Fruit fly (Drosophila melanogaster): Measurements from ENCODE around the gene CG14204.

The CG14204 gene

dm6 chrX:19597684-19598363 is 14.4 kb downstream of the CG14204 start, which contains the start of gene RpS10b (continued):
- TF ChIP-seq CrebB (tag; optimal IDR thresholded peaks at IDR 0.05) (peak; percentile 94), luna (GFP tag; optimal IDR thresholded peaks at IDR 0.05) (peak; percentile 47), Gsc (GFP tag; IDR thresholded peaks at IDR 0.05) (no peak), Hmr (GFP tag; optimal IDR thresholded peaks at IDR 0.05) (peak; percentile 97), CG9817 (tag; optimal IDR thresholded peaks at IDR 0.05) (peak; percentile 77), CG11723 (GFP tag; optimal IDR thresholded peaks at IDR 0.05) (peak; percentile 93), Hr3 (GFP tag; optimal IDR thresholded peaks at IDR 0.05) (peak; percentile 63), pfk (GFP tag; optimal IDR thresholded peaks at IDR 0.05) (peak; percentile 81), Asciz (GFP tag; optimal IDR thresholded peaks at IDR 0.05) (peak; percentile 94), ci (GFP tag; IDR thresholded peaks at IDR 0.05) (peak; percentile 96), Optix (GFP tag; IDR thresholded peaks at IDR 0.05) (peak; percentile 78), Side (GFP tag; optimal IDR thresholded peaks at IDR 0.05) (peak; percentile 78), Dbx (GFP tag; IDR thresholded peaks at IDR 0.05) (peak; percentile 81), hb (GFP tag; IDR thresholded peaks at IDR 0.05; ENCODE audit: partially characterized antibody) (peak; percentile 93), vvl (GFP tag; IDR thresholded peaks at IDR 0.05) (peak; percentile 76), CG10274 (GFP tag; optimal IDR thresholded peaks at IDR 0.05) (peak; percentile 89), CG14860 (GFP tag; IDR thresholded peaks at IDR 0.05; ENCODE audit: partially characterized antibody) (peak; percentile 97), dmrt11E (tag; optimal IDR thresholded peaks at IDR 0.05) (peak; percentile 85), CG12071 (GFP tag; optimal IDR thresholded peaks at IDR 0.05) (peak; percentile 94), CG34376 (GFP tag; optimal IDR thresholded peaks at IDR 0.05) (peak; percentile 99), CHES-1-like (GFP tag; optimal IDR thresholded peaks at IDR 0.05) (peak; percentile 94), Sry-β (GFP tag; optimal IDR thresholded peaks at IDR 0.05) (peak; percentile 56), CG11695 (GFP tag; IDR thresholded peaks at IDR 0.05) (peak; percentile 73), CG17912 (GFP tag; optimal IDR thresholded peaks at IDR 0.05) (peak; percentile 95), HmgD (GFP tag; optimal IDR thresholded peaks at IDR 0.05) (peak; percentile 80), ftz-f1 (GFP tag; optimal IDR thresholded peaks at IDR 0.05) (peak; percentile 56), gcm (GFP tag; optimal IDR thresholded peaks at IDR 0.05) (peak; percentile 82), CG8944 (GFP tag; optimal IDR thresholded peaks at IDR 0.05) (peak; percentile 73), disco-r (GFP tag; optimal IDR thresholded peaks at IDR 0.05) (peak; percentile 93), CG4730 (GFP tag; IDR thresholded peaks at IDR 0.05) (0 out of 2 replicates have a peak, but pooled peaks have one; percentile 25), jumu (GFP tag; optimal IDR thresholded peaks at IDR 0.05) (peak; percentile 73), CG33213 (GFP tag; optimal IDR thresholded peaks at IDR 0.05) (peak; percentile 87), crol (GFP tag; IDR thresholded peaks at IDR 0.05) (peak; percentile 48; the same call in 1 of the 2 replicates), en (GFP tag; optimal IDR thresholded peaks at IDR 0.05) (peak; percentile 78), CG4360 (GFP tag; IDR thresholded peaks at IDR 0.05) (no peak), Hand (GFP tag; optimal IDR thresholded peaks at IDR 0.05) (peak; percentile 90), ems (GFP tag; optimal IDR thresholded peaks at IDR 0.05) (peak; percentile 81), CG15073 (GFP tag; optimal IDR thresholded peaks at IDR 0.05) (no peak), Pdp1 (GFP tag; optimal IDR thresholded peaks at IDR 0.05) (peak; percentile 48 to 79), gfzf (GFP tag; optimal IDR thresholded peaks at IDR 0.05) (peak; percentile 62), Dek (tag; optimal IDR thresholded peaks at IDR 0.05) (peak; percentile 56), gsb-n (tag; optimal IDR thresholded peaks at IDR 0.05) (peak; percentile 77), CG33557 (GFP tag; optimal IDR thresholded peaks at IDR 0.05) (peak; percentile 86), row (GFP tag; IDR thresholded peaks at IDR 0.05) (peak; percentile 55), CG9215 (GFP tag; IDR thresholded peaks at IDR 0.05) (peak; percentile 42), CG42726 (GFP tag; IDR thresholded peaks at IDR 0.05; ENCODE audit: partially characterized antibody) (peak; percentile 77), CG17359 (tag; optimal IDR thresholded peaks at IDR 0.05) (peak; percentile 81), CG18011 (GFP tag; optimal IDR thresholded peaks at IDR 0.05) (peak; percentile 84), shn (GFP tag; optimal IDR thresholded peaks at IDR 0.05) (peak; percentile 90)
